Worm (Caenorhabditis elegans) whole organism, L3 larva: ENCODE results near the gene unc-53.

Experiments
- ceh-82 ChIP-seq: fragments of 150-350 bp; optimal IDR thresholded peaks from 2 replicates; lab custom pipeline; 2014; ENCODE audit warnings: missing biosample characterization, missing genetic modification characterization
- lin-15B ChIP-seq: fragments of 150-350 bp; optimal IDR thresholded peaks from 2 replicates; lab custom pipeline; 2014; ENCODE audit warnings: missing biosample characterization, missing genetic modification characterization
- nhr-11 ChIP-seq: fragments of 150-350 bp; optimal IDR thresholded peaks from 2 replicates; lab custom pipeline; 2014; ENCODE audit warnings: missing biosample characterization, missing genetic modification characterization
- nhr-77 ChIP-seq: fragments of 150-350 bp; optimal IDR thresholded peaks from 2 replicates; lab custom pipeline; 2014; ENCODE audit warnings: missing biosample characterization, missing genetic modification characterization
- skn-1 ChIP-seq: fragments of 150-350 bp; optimal IDR thresholded peaks from 2 replicates; lab custom pipeline; 2014; ENCODE audit warnings: missing biosample characterization, missing genetic modification characterization
- snpc-4 ChIP-seq: fragments of 150-350 bp; optimal IDR thresholded peaks from 2 replicates; lab custom pipeline; 2014; ENCODE audit warnings: missing biosample characterization, missing genetic modification characterization

DNA sequence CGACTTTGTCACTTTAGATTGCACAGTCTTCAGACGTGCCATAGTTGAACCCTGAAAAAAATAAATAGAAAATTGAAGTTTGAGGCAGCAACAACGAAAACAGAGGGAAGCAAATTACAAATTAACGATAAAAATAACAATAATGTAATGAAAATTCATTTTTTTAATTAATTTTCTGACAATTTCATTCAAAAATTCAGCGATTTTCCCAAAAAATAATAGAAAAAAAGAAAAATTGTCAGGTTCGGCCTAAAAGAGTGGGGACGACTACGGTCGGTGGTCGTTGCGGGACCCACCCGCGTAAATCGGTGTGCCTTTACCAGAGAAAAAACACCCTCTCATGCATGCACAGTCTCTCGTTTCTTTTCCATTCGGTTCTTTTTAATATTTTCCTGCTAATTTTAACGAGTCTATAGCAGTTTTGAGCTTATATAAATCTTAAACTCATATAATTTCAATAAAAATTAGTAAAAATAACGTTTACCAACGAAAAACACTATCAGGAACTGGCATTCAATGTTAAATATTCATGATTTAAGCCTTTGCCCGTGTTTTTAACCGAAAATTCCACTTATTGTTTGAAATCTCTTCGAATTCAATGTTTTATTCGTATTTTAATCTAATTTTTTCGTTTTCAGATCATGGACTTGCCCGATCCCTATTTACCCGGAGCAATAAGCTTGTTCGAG, 37.2 kb upstream of the unc-53 start, which contains the start of the genes rps-9 and lsm-1:
- TF ChIP-seq nhr-77 (tag; lab: Kevin White, UChicago) (no peak), lin-15B (peak; percentile 79), skn-1 (tag; lab: Kevin White, UChicago) (no peak), snpc-4 (tag; lab: Kevin White, UChicago) (peak; percentile 58), nhr-11 (tag; lab: Kevin White, UChicago) (no peak), ceh-82 (tag; lab: Kevin White, UChicago) (no peak)
